Worm (Caenorhabditis elegans) whole organism, mixed stage, embryonic: Measurements from ENCODE around the gene K07E8.7.

Experiments used
- blmp-1 ChIP-seq: fragments of 150-350 bp; optimal IDR thresholded peaks from 2 replicates; lab custom pipeline; 2014; ENCODE audit warnings: missing biosample characterization, missing genetic modification characterization
- ces-1 ChIP-seq: fragments of 150-350 bp; optimal IDR thresholded peaks from 2 replicates; lab custom pipeline; 2014; ENCODE audit warnings: missing biosample characterization, missing genetic modification reagents, missing genetic modification characterization
- drap-1 ChIP-seq: fragments of 200-800 bp; sonication (Bioruptor generic); optimal IDR thresholded peaks from 3 replicates; lab custom pipeline; 2018; ENCODE audit warnings: mild to moderate bottlenecking, missing genetic modification characterization, missing compliant biosample characterization
- elt-1 ChIP-seq: sonication (generic microtip); optimal IDR thresholded peaks from 2 replicates; lab custom pipeline; 2017; ENCODE audit warnings: missing genetic modification characterization, mild to moderate bottlenecking, missing compliant biosample characterization, antibody characterized with exemption, moderate library complexity, borderline replicate concordance; ENCODE audit not compliant: insufficient read depth
- elt-3 ChIP-seq: fragments of 150-350 bp; optimal IDR thresholded peaks from 2 replicates; lab custom pipeline; 2014; ENCODE audit warnings: missing biosample characterization, missing genetic modification characterization
- mls-2 ChIP-seq: sonication (generic microtip); optimal IDR thresholded peaks from 2 replicates; lab custom pipeline; 2016; ENCODE audit warnings: mild to moderate bottlenecking, missing genetic modification characterization, moderate library complexity, missing compliant biosample characterization
- nhr-12 ChIP-seq: fragments of 150-350 bp; optimal IDR thresholded peaks from 2 replicates; lab custom pipeline; 2014; ENCODE audit warnings: missing biosample characterization, missing genetic modification characterization
- nhr-237 ChIP-seq: fragments of 150-350 bp; optimal IDR thresholded peaks from 2 replicates; lab custom pipeline; 2014; ENCODE audit warnings: missing biosample characterization, missing genetic modification characterization
- nhr-28 ChIP-seq: fragments of 150-350 bp; optimal IDR thresholded peaks from 2 replicates; lab custom pipeline; 2014; ENCODE audit warnings: missing biosample characterization, missing genetic modification characterization
- nhr-76 ChIP-seq: sonication (generic microtip); optimal IDR thresholded peaks from 2 replicates; lab custom pipeline; 2017; ENCODE audit warnings: missing biosample characterization, missing genetic modification characterization
- unc-39 ChIP-seq: fragments of 150-350 bp; optimal IDR thresholded peaks from 2 replicates; lab custom pipeline; 2014; ENCODE audit warnings: missing biosample characterization, missing genetic modification characterization
- ztf-11 ChIP-seq: fragments of 150-350 bp; optimal IDR thresholded peaks from 2 replicates; lab custom pipeline; 2014; ENCODE audit warnings: missing biosample characterization, missing genetic modification characterization

- TF ChIP-seq nhr-12 (tag; lab: Kevin White, UChicago) (no peak), ztf-11 (no peak), nhr-76 (no peak), elt-1 (no peak), blmp-1 (tag; lab: Kevin White, UChicago) (no peak), drap-1 (GFP tag; lab: Kevin White, UChicago) (no peak), elt-3 (tag; lab: Kevin White, UChicago) (no peak), nhr-237 (tag; lab: Kevin White, UChicago) (no peak), nhr-28 (tag; lab: Kevin White, UChicago) (no peak), unc-39 (tag; lab: Kevin White, UChicago) (no peak), mls-2 (no peak), ces-1 (GFP tag; lab: Kevin White, UChicago) (no peak)
Observed at ce11 chrII:643733-644132, 6.4 kb downstream of the K07E8.7 start.
